Worm (Caenorhabditis elegans): ENCODE measurements around the gene C28A5.6.

DNA sequence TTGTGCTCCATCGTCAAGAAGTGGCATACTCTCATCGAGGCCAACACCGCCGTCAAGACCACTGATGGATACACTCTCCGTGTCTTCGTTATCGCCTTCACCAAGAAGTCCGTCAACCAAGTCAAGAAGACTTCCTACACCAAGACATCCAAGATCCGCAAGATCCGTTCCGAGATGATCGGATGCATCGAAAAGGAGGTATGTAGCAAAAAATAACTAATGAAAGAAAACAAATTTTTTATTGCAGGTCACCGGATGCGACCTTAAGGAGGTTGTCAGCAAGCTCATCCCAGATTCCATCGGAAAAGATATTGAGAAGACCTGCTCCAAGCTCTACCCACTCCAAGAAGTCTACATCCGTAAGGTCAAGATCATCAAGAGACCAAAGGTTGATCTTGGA, 47.0 kb upstream of the C28A5.6 start:
- TF ChIP-seq pros-1 (tag; optimal IDR thresholded peaks at IDR 0.05) (no peak), elt-2 (tag; optimal IDR thresholded peaks at IDR 0.05) (no peak), ztf-16 (tag; optimal IDR thresholded peaks at IDR 0.05) (no peak), pha-4 (tag; optimal IDR thresholded peaks at IDR 0.05) (no peak), ceh-45 (GFP tag; IDR thresholded peaks at IDR 0.05) (no peak), zip-5 (tag; optimal IDR thresholded peaks at IDR 0.05) (no peak), tbx-2 (tag; optimal IDR thresholded peaks at IDR 0.05) (no peak), ama-1 (optimal IDR thresholded peaks at IDR 0.05) (no peak), tbx-7 (tag; optimal IDR thresholded peaks at IDR 0.05) (no peak), fkh-10 (GFP tag; optimal IDR thresholded peaks at IDR 0.05) (no peak), nhr-11 (tag; optimal IDR thresholded peaks at IDR 0.05) (no peak)
